Fruit fly (Drosophila melanogaster): Measurements from ENCODE around the gene Rcd-1r.

DNA sequence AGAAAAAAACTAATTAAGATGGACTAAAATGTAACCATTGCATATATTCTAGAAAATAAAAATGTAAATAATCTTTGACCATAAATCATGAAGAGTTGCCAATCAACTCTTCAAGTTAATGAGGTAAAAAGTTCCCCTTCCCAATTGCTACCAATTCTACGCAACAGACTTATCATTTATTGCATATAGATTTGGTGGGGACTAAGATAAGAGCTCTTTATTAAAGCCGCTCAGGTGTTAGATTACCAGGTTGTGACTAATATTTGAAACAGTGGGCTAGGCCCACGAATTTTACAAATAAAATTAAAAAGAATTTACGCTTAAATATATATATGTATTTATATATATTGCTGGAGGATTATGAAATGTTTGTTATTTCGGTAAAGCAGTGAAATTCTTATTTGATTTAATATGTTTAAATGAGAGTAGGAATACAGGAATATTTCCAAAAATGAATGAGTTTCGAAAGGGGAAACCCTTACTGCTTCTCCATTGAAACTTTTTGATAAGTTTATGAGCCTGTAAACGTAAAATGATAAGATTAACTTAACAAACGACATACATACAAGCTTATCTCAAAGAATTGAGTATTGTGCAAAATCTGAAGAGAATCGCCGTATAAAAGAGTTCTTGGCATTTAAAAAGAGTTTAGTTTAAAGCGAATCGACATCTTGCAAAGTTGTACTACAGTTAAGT is 2.2 kb downstream of the Rcd-1r start, which contains the start of gene CG13102:
- TF ChIP-seq CG8478 (optimal IDR thresholded peaks at IDR 0.05) (no peak), CTCF (optimal IDR thresholded peaks at IDR 0.05) (no peak)
